Worm (Caenorhabditis elegans) whole organism, L1 larva: ENCODE measurements around the gene W02D7.12.

Experiments
- F16B12.6 ChIP-seq: fragments of 150-350 bp; optimal IDR thresholded peaks from 2 replicates; lab custom pipeline; 2014; ENCODE audit warnings: missing biosample characterization, missing genetic modification characterization
- Y116A8C.19 ChIP-seq: sonication (generic microtip); optimal IDR thresholded peaks from 2 replicates; lab custom pipeline; 2016; ENCODE audit warnings: missing compliant biosample characterization, missing genetic modification characterization, borderline replicate concordance
- alr-1 ChIP-seq: fragments of 200-800 bp; sonication (Bioruptor generic); optimal IDR thresholded peaks from 2 replicates; lab custom pipeline; 2018; ENCODE audit warnings: borderline replicate concordance, mild to moderate bottlenecking, missing genetic modification characterization, missing compliant biosample characterization
- aly-2 ChIP-seq: fragments of 150-350 bp; optimal IDR thresholded peaks from 2 replicates; lab custom pipeline; 2014; ENCODE audit warnings: missing biosample characterization, missing genetic modification characterization
- blmp-1 ChIP-seq: fragments of 150-350 bp; optimal IDR thresholded peaks from 2 replicates; lab custom pipeline; 2014; ENCODE audit warnings: missing biosample characterization, missing genetic modification characterization
- dsc-1 ChIP-seq: sonication (generic microtip); optimal IDR thresholded peaks from 2 replicates; lab custom pipeline; 2016; ENCODE audit warnings: mild to moderate bottlenecking, missing genetic modification characterization, missing compliant biosample characterization
- efl-1 ChIP-seq, 4 experiments: fragments of 150-350 bp; optimal IDR thresholded peaks in 3 of 4; peaks in 1 of 4; 1 replicate in 1 of 4; 2 replicates in 3 of 4; lab custom pipeline; 2014; ENCODE audit warnings: missing biosample characterization in 2 of 4, missing genetic modification characterization in 2 of 4, missing genetic modification reagents in 2 of 4
- egl-13 ChIP-seq: sonication (generic microtip); optimal IDR thresholded peaks from 2 replicates; lab custom pipeline; 2016; ENCODE audit warnings: missing genotype, missing genetic modification reagents, missing genetic modification characterization, missing compliant biosample characterization
- egl-27 ChIP-seq, 2 experiments: fragments of 150-350 bp in 1 of 2; sonication (generic microtip); optimal IDR thresholded peaks; 3 replicates each; lab custom pipeline; 2017 to 2018; ENCODE audit warnings: missing biosample characterization in 2 of 2, missing genetic modification characterization in 2 of 2, missing genetic modification reagents in 2 of 2
- elt-2 ChIP-seq: sonication (generic microtip); optimal IDR thresholded peaks from 2 replicates; lab custom pipeline; 2016; ENCODE audit warnings: missing genetic modification characterization, mild to moderate bottlenecking, inconsistent platforms, missing compliant biosample characterization, missing genetic modification reagents
- ets-5 ChIP-seq: fragments of 200-800 bp; sonication (Bioruptor generic); IDR thresholded peaks from 2 replicates; pipeline ENCODE4 v1.3.6; 2022; ENCODE audit warnings: missing genetic modification characterization, missing compliant biosample characterization
- fkh-4 ChIP-seq: sonication (generic microtip); optimal IDR thresholded peaks from 2 replicates; lab custom pipeline; 2016; ENCODE audit warnings: missing compliant biosample characterization, missing genetic modification characterization, borderline replicate concordance
- grh-1 ChIP-seq: fragments of 200-800 bp; sonication (Bioruptor generic); IDR thresholded peaks from 2 replicates; pipeline ENCODE4 v1.3.6; 2022; ENCODE audit warnings: missing genetic modification reagents, missing genetic modification characterization, missing compliant biosample characterization
- hlh-4 ChIP-seq: sonication (generic microtip); optimal IDR thresholded peaks from 2 replicates; lab custom pipeline; 2016; ENCODE audit warnings: mild to moderate bottlenecking, missing genetic modification characterization, missing compliant biosample characterization
- hpl-2 ChIP-seq: fragments of 150-350 bp; optimal IDR thresholded peaks from 2 replicates; lab custom pipeline; 2014; ENCODE audit warnings: missing biosample characterization, missing genetic modification reagents, missing genetic modification characterization
- jun-1 ChIP-seq: fragments of 150-350 bp; optimal IDR thresholded peaks from 2 replicates; lab custom pipeline; 2014; ENCODE audit warnings: missing biosample characterization, missing genetic modification reagents, missing genetic modification characterization
- lin-13 ChIP-seq: fragments of 150-350 bp; optimal IDR thresholded peaks from 2 replicates; lab custom pipeline; 2014; ENCODE audit warnings: missing biosample characterization, missing genetic modification reagents, missing genetic modification characterization
- lin-14 ChIP-seq: fragments of 200-800 bp; sonication (Bioruptor generic); optimal IDR thresholded peaks from 2 replicates; lab custom pipeline; 2018; ENCODE audit warnings: mild to moderate bottlenecking, missing genetic modification characterization, moderate library complexity, missing compliant biosample characterization
- lin-35 ChIP-seq, 2 experiments: fragments of 150-350 bp; optimal IDR thresholded peaks; 2 replicates each; lab custom pipeline; 2014; ENCODE audit warnings: missing biosample characterization in 2 of 2, missing genetic modification characterization in 2 of 2, missing genetic modification reagents in 2 of 2
- lsy-2 ChIP-seq, 2 experiments: fragments of 150-350 bp; optimal IDR thresholded peaks; 2 replicates each; lab custom pipeline; 2014; ENCODE audit warnings: missing biosample characterization in 2 of 2, missing genetic modification characterization in 2 of 2
- nhr-12 ChIP-seq: sonication (generic microtip); optimal IDR thresholded peaks from 2 replicates; lab custom pipeline; 2017; ENCODE audit warnings: missing biosample characterization, missing genetic modification characterization
- nhr-28 ChIP-seq: fragments of 150-350 bp; optimal IDR thresholded peaks from 2 replicates; lab custom pipeline; 2014; ENCODE audit warnings: missing biosample characterization, missing genetic modification characterization
- nhr-47 ChIP-seq: sonication (generic microtip); optimal IDR thresholded peaks from 2 replicates; lab custom pipeline; 2016; ENCODE audit warnings: mild to moderate bottlenecking, missing genetic modification characterization, moderate library complexity, missing compliant biosample characterization
- nhr-76 ChIP-seq: sonication (generic microtip); optimal IDR thresholded peaks from 2 replicates; lab custom pipeline; 2017; ENCODE audit warnings: missing biosample characterization, missing genetic modification characterization
- nhr-84 ChIP-seq: sonication (generic microtip); optimal IDR thresholded peaks from 2 replicates; lab custom pipeline; 2017; ENCODE audit warnings: missing biosample characterization, missing genetic modification characterization
- pax-3 ChIP-seq: fragments of 200-800 bp; sonication (Bioruptor generic); optimal IDR thresholded peaks from 2 replicates; lab custom pipeline; 2018; ENCODE audit warnings: mild to moderate bottlenecking, missing genetic modification characterization, moderate library complexity, missing compliant biosample characterization
- skn-1 ChIP-seq: fragments of 150-350 bp; optimal IDR thresholded peaks from 2 replicates; lab custom pipeline; 2014; ENCODE audit warnings: missing biosample characterization, missing genetic modification characterization
- sup-37 ChIP-seq: fragments of 200-800 bp; sonication (Bioruptor generic); optimal IDR thresholded peaks from 2 replicates; lab custom pipeline; 2018; ENCODE audit warnings: mild to moderate bottlenecking, missing genetic modification characterization, missing compliant biosample characterization
- tlp-1 ChIP-seq: fragments of 150-350 bp; optimal IDR thresholded peaks from 2 replicates; lab custom pipeline; 2014; ENCODE audit warnings: missing biosample characterization, missing genetic modification characterization
- xbp-1 ChIP-seq: sonication (generic microtip); optimal IDR thresholded peaks from 2 replicates; lab custom pipeline; 2016; ENCODE audit warnings: missing genetic modification characterization, missing compliant biosample characterization
- zag-1 ChIP-seq: fragments of 150-350 bp; optimal IDR thresholded peaks from 2 replicates; lab custom pipeline; 2014; ENCODE audit warnings: missing biosample characterization, missing genetic modification characterization
- zip-4 ChIP-seq: fragments of 200-800 bp; sonication (Bioruptor generic); optimal IDR thresholded peaks from 2 replicates; lab custom pipeline; 2018; ENCODE audit warnings: mild to moderate bottlenecking, missing genetic modification characterization, moderate library complexity, missing compliant biosample characterization
- ztf-11 ChIP-seq, 2 experiments: sonication (generic microtip); optimal IDR thresholded peaks; 2 replicates each; lab custom pipeline; 2016 to 2017; ENCODE audit warnings: missing genetic modification characterization in 2 of 2, missing biosample characterization in 1 of 2, missing compliant biosample characterization in 1 of 2

Gene W02D7.12

ce11 chrV:8311210-8311609 lies at the start of gene W02D7.12:
W02D7.12 (plus strand) TSS chrV:8311510.
- TF ChIP-seq skn-1 (tag; lab: Kevin White, UChicago) (no peak), nhr-47 (no peak), elt-2 (tag; lab: Kevin White, UChicago) (no peak), egl-13 (tag; lab: Kevin White, UChicago) (no peak), hpl-2 (GFP tag; lab: Kevin White, UChicago) (no peak), sup-37 (no peak), alr-1 (tag; lab: Kevin White, UChicago) (no peak), fkh-4 (tag; lab: Kevin White, UChicago) (no peak), lin-13 (no peak), Y116A8C.19 (tag; lab: Kevin White, UChicago) (no peak)

ce11 chrV:8262212-8262611 lies 49.1 kb upstream of the W02D7.12 start:
- peak; percentile 13 for TF ChIP-seq lin-14 (GFP tag; lab: Kevin White, UChicago)
- no peak for TF ChIP-seq F16B12.6
- no peak for TF ChIP-seq pax-3
- no peak for TF ChIP-seq grh-1
- no peak for TF ChIP-seq lsy-2 (tag; optimal IDR thresholded peaks at IDR 0.05; lab: Kevin White, UChicago)
- no peak for TF ChIP-seq hpl-2 (GFP tag; lab: Kevin White, UChicago)

DNA sequence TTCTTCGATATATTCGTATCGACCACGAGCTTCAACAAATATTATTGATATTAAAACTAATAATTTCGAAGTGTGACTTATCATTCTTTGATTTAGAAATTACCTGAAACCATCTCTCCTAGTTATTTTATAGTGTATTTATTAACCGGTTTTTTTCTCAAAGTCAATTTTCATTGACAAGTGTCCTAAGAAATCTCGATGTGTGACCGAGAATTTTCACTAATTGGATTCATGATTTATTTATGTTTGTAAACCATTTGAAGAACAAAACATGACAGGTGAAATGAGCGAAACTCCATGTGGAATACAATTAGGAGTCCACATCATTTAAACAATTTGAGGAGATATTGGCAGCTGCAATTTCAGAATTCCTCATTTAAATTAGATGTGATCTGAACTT lies 47.8 kb upstream of the W02D7.12 start, which contains the start of gene C16D9.8:
Gene C16D9.8, minus strand, starts transcription at position 101 of the 400 bp plus-strand sequence.
- peak; percentile 56 for TF ChIP-seq hlh-4 (tag; lab: Kevin White, UChicago)
- TF ChIP-seq egl-13 (tag; lab: Kevin White, UChicago), result no peak
- TF ChIP-seq, all 84 proteins: peak for 1

DNA sequence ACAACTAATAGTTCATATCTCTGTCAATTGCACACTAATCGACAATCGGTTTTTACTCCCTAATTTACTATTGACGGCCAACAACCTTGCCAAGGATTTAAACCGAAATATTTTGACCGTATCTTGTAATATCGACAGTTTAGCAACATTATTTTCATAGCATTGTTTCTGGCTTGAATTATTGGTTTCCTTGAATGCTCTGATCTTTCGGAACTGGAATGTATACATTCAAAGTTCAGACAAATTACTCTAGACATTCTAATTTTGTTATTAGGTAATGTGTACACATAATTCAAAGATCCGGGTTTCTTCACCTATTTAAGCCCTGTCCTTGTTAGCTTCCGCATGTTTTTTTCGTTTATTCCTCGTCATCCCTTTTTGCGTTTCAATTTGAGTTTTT lies 47.4 kb upstream of the W02D7.12 start, which contains the start of gene C16D9.9:
Gene C16D9.9, plus strand, starts transcription at position 301 of the 400 bp plus-strand sequence.
- TF ChIP-seq F16B12.6, result no peak
- TF ChIP-seq sup-37, result no peak
- TF ChIP-seq egl-27 (tag; optimal IDR thresholded peaks at IDR 0.05; lab: Kevin White, UChicago), result no peak
- no peak for TF ChIP-seq dsc-1 (tag; lab: Kevin White, UChicago)
- TF ChIP-seq nhr-76 (tag; lab: Kevin White, UChicago), result no peak

- TF ChIP-seq xbp-1 (tag; lab: Kevin White, UChicago) (no peak), tlp-1 (tag; lab: Kevin White, UChicago) (no peak), nhr-84 (tag; lab: Kevin White, UChicago) (no peak), lin-35 (GFP tag; optimal IDR thresholded peaks at IDR 0.05; lab: Kevin White, UChicago) (no peak), ztf-11 (tag; optimal IDR thresholded peaks at IDR 0.05; lab: Kevin White, UChicago) (no peak), nhr-12 (tag; lab: Kevin White, UChicago) (no peak), blmp-1 (no peak), sup-37 (no peak), ets-5 (no peak), efl-1 (optimal IDR thresholded peaks at IDR 0.05; lab: Kevin White, UChicago) (no peak), efl-1 (GFP tag; optimal IDR thresholded peaks at IDR 0.05 in 1 of 2; lab: Kevin White, UChicago) (no peak), nhr-28 (tag; lab: Kevin White, UChicago) (no peak), zag-1 (tag; lab: Kevin White, UChicago) (no peak)
Observed at ce11 chrV:8266232-8266631, 45.1 kb upstream of the W02D7.12 start, which contains the start of gene F21F8.5. F21F8.5 (minus strand) TSS chrV:8266332.

DNA sequence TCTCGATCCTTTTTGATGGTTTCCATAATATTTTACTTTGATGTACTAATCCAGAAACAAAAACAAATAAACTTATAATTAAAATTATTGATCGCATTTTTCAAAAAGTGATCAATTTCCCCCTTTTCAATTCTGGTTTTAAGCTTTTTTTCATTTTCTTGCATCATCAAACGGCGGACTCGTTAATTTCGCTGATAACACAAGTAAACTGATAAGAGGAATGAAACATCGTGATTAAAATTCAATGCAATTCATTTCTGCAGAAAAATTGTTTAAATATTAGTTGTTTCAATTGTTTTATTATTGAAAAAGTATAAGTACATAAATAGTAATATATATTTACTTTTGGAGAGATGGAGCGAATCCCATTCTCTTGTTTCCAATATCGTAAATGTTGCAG lies 44.0 kb upstream of the W02D7.12 start:
- peak; percentile 64 for TF ChIP-seq aly-2 (tag; lab: Kevin White, UChicago)
- TF ChIP-seq zip-4 (GFP tag; lab: Kevin White, UChicago), result no peak
- TF ChIP-seq elt-2 (tag; lab: Kevin White, UChicago), result peak; percentile 95
- peak; percentile 87 for TF ChIP-seq tlp-1 (tag; lab: Kevin White, UChicago)
- peak in 1 of 2 experiments; percentile 31 for TF ChIP-seq lin-35 (GFP tag; optimal IDR thresholded peaks at IDR 0.05; lab: Kevin White, UChicago)
- peak; percentile 13 for TF ChIP-seq jun-1 (tag; lab: Kevin White, UChicago)
- TF ChIP-seq, all 84 proteins: peak for 5
